Fruit fly (Drosophila melanogaster): ENCODE measurements around the gene Eph.

The Eph gene

DNA sequence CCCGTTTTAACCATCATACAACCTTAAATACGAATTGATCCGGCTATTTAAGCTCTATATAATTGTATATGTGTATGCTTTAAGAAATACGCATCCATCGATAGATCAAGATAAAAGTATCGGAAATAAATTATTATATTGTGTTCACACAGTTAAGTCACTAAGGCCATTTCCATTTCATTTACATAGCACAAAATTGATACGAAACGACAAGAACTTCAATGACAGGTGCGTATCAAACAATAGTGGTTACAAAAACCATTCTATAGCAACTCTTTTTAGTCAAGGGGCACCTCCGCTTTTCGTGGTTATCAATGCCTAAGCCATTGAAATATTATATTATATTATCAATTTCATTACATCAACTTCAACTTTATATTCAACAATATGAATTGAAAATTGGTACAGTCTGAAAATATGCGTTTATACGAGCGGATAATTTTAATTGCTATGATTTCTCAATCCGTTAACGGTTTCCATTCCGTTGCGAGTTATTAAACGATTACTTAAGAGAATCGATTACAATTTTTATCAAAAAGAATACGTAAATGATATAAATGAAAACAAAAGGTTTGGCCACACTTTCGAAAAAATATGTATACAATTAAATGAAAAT lies 52.7 kb downstream of the Eph start, which contains the start of the genes CG46466 and Slip1:
CG46466 (minus strand) TSS at position 70 of the 616 bp plus-strand sequence.
Slip1 (plus strand) TSS at position 567 of the 616 bp plus-strand sequence.
- TF ChIP-seq CG2712 (tag; optimal IDR thresholded peaks at IDR 0.05) (peak; percentile 28), CG1529 (GFP tag; optimal IDR thresholded peaks at IDR 0.05) (no peak), pzg (GFP tag; optimal IDR thresholded peaks at IDR 0.05) (peak; percentile 30), zfh2 (GFP tag; optimal IDR thresholded peaks at IDR 0.05) (peak; percentile 13), CG17359 (tag; optimal IDR thresholded peaks at IDR 0.05) (peak; percentile 24), CG9437 (GFP tag; optimal IDR thresholded peaks at IDR 0.05) (peak; percentile 93), CG4424 (GFP tag; optimal IDR thresholded peaks at IDR 0.05) (peak; percentile 27), lola (GFP tag; optimal IDR thresholded peaks at IDR 0.05) (peak in 2 of 3 experiments; percentile 27 to 87), row (GFP tag; IDR thresholded peaks at IDR 0.05) (peak; percentile 76), CG13894 (tag; optimal IDR thresholded peaks at IDR 0.05) (no peak), sens (GFP tag) (peak; percentile 65), inv (GFP tag; IDR thresholded peaks at IDR 0.05; ENCODE audit: partially characterized antibody) (peak; percentile 24; the same call in 1 of the 2 replicates), al (GFP tag; IDR thresholded peaks at IDR 0.05) (no peak), CG33557 (GFP tag; optimal IDR thresholded peaks at IDR 0.05) (peak; percentile 29), CG11723 (GFP tag; optimal IDR thresholded peaks at IDR 0.05) (peak; percentile 93), CG4820 (GFP tag; optimal IDR thresholded peaks at IDR 0.05) (peak; percentile 37), Xbp1 (GFP tag; optimal IDR thresholded peaks at IDR 0.05) (peak; percentile 28), Ssrp (tag; optimal IDR thresholded peaks at IDR 0.05) (peak; percentile 33), Lim3 (GFP tag; IDR thresholded peaks at IDR 0.05) (no peak), shn (GFP tag; optimal IDR thresholded peaks at IDR 0.05) (no peak), CG12391 (tag; optimal IDR thresholded peaks at IDR 0.05) (peak; percentile 47), Side (GFP tag; optimal IDR thresholded peaks at IDR 0.05) (no peak), da (GFP tag; optimal IDR thresholded peaks at IDR 0.05) (no peak), pnt (GFP tag; optimal IDR thresholded peaks at IDR 0.05) (peak; percentile 13), ara (GFP tag; IDR thresholded peaks at IDR 0.05) (no peak), CG7786 (GFP tag; optimal IDR thresholded peaks at IDR 0.05) (no peak), dmrt11E (tag; optimal IDR thresholded peaks at IDR 0.05) (peak; percentile 26), gfzf (GFP tag; optimal IDR thresholded peaks at IDR 0.05) (peak; percentile 47), phol (tag; optimal IDR thresholded peaks at IDR 0.05) (peak; percentile 60), CG2116 (GFP tag; optimal IDR thresholded peaks at IDR 0.05) (peak; percentile 44), hbn (GFP tag; IDR thresholded peaks at IDR 0.05; ENCODE audit: partially characterized antibody) (no peak), yki (optimal IDR thresholded peaks at IDR 0.05) (no peak), CG2120 (GFP tag; optimal IDR thresholded peaks at IDR 0.05) (peak; percentile 17), CG13775 (GFP tag; optimal IDR thresholded peaks at IDR 0.05) (peak; percentile 31), CG30403 (GFP tag; optimal IDR thresholded peaks at IDR 0.05) (peak; percentile 31), CG12155 (GFP tag; optimal IDR thresholded peaks at IDR 0.05) (peak; percentile 13), Hr3 (GFP tag; optimal IDR thresholded peaks at IDR 0.05) (peak; percentile 8), Sry-β (GFP tag; optimal IDR thresholded peaks at IDR 0.05) (peak; percentile 18), CG8924 (tag; optimal IDR thresholded peaks at IDR 0.05) (peak; percentile 51), CG17802 (tag; optimal IDR thresholded peaks at IDR 0.05) (peak; percentile 96), Scr (GFP tag; IDR thresholded peaks at IDR 0.05; ENCODE audit: partially characterized antibody) (peak; percentile 34; the same call in 1 of the 2 replicates), nmo (GFP tag; optimal IDR thresholded peaks at IDR 0.05) (peak; percentile 58), CG1603 (tag; optimal IDR thresholded peaks at IDR 0.05) (peak; percentile 79), CG9609 (GFP tag; optimal IDR thresholded peaks at IDR 0.05) (no peak), vnd (GFP tag; IDR thresholded peaks at IDR 0.05; ENCODE audit: partially characterized antibody) (0 out of 3 replicates have a peak, but pooled peaks have one; percentile 45), lilli (GFP tag; optimal IDR thresholded peaks at IDR 0.05) (no peak), unc-4 (GFP tag; IDR thresholded peaks at IDR 0.05; ENCODE audit: partially characterized antibody) (peak; percentile 21; the same call in 1 of the 2 replicates), Chrac-16 (GFP tag; optimal IDR thresholded peaks at IDR 0.05) (peak; percentile 7), CG30020 (tag; optimal IDR thresholded peaks at IDR 0.05) (peak; percentile 99)
